Fruit fly (Drosophila melanogaster) whole organism, pupa: ENCODE measurements around the gene CG13077.

ENCODE experiments used
- CG10348 ChIP-seq: fragments of 200-800 bp; sonication (Bioruptor generic); IDR thresholded peaks from 2 replicates; pipeline ENCODE4 v1.3.6; 2022; ENCODE audit warnings: missing biosample characterization, missing genetic modification characterization
- CG12605 ChIP-seq: fragments of 200-800 bp; sonication (Bioruptor generic); IDR thresholded peaks from 2 replicates; pipeline ENCODE4 v1.3.6; 2022; ENCODE audit warnings: missing biosample characterization, missing genetic modification characterization
- CG13204 ChIP-seq: fragments of 200-800 bp; sonication (Bioruptor generic); optimal IDR thresholded peaks from 2 replicates; lab custom pipeline; 2018; ENCODE audit warnings: missing biosample characterization, mild to moderate bottlenecking, missing genetic modification characterization, moderate library complexity
- CG14655 ChIP-seq: fragments of 200-800 bp; sonication (Bioruptor generic); optimal IDR thresholded peaks from 3 replicates; lab custom pipeline; 2017; ENCODE audit warnings: mild to moderate bottlenecking, missing biosample characterization, missing genetic modification reagents, missing genetic modification characterization
- CG15710 ChIP-seq: fragments of 200-800 bp; sonication (Bioruptor generic); optimal IDR thresholded peaks from 2 replicates; lab custom pipeline; 2018; ENCODE audit warnings: missing biosample characterization, mild to moderate bottlenecking, missing genetic modification characterization, moderate library complexity
- CG17806 ChIP-seq: fragments of 200-800 bp; sonication (Bioruptor generic); optimal IDR thresholded peaks from 2 replicates; lab custom pipeline; 2018; ENCODE audit warnings: missing biosample characterization, mild to moderate bottlenecking, missing genetic modification characterization, moderate library complexity
- CG32121 ChIP-seq: fragments of 200-800 bp; sonication (Bioruptor generic); IDR thresholded peaks from 2 replicates; pipeline ENCODE4 v1.3.6; 2022; ENCODE audit warnings: missing biosample characterization, missing genetic modification characterization
- CG34367 ChIP-seq: fragments of 200-800 bp; sonication (Bioruptor generic); optimal IDR thresholded peaks from 2 replicates; lab custom pipeline; 2018; ENCODE audit warnings: missing biosample characterization, mild to moderate bottlenecking, missing genetic modification characterization
- CG4496 ChIP-seq: fragments of 200-800 bp; sonication (Bioruptor generic); IDR thresholded peaks from 3 replicates; pipeline ENCODE4 v1.3.6; 2022; ENCODE audit warnings: missing biosample characterization, missing genetic modification characterization
- CG8159 ChIP-seq: fragments of 200-800 bp; sonication (Bioruptor generic); optimal IDR thresholded peaks from 3 replicates; lab custom pipeline; 2018; ENCODE audit warnings: missing biosample characterization, mild to moderate bottlenecking, missing genetic modification characterization, moderate library complexity
- CG9948 ChIP-seq: fragments of 200-800 bp; sonication (Bioruptor generic); optimal IDR thresholded peaks from 2 replicates; lab custom pipeline; 2018; ENCODE audit warnings: missing biosample characterization, mild to moderate bottlenecking, missing genetic modification characterization, moderate library complexity
- D1 ChIP-seq: fragments of 200-800 bp; sonication (Bioruptor generic); optimal IDR thresholded peaks from 2 replicates; lab custom pipeline; 2018; ENCODE audit warnings: missing biosample characterization, mild to moderate bottlenecking, missing genetic modification characterization, moderate library complexity
- EcR ChIP-seq: fragments of 200-800 bp; sonication (Bioruptor generic); optimal IDR thresholded peaks from 3 replicates; lab custom pipeline; 2019; ENCODE audit warnings: missing biosample characterization, missing genetic modification characterization, mild to moderate bottlenecking, moderate library complexity, missing genetic modification reagents
- Ets98B ChIP-seq: fragments of 200-800 bp; sonication (Bioruptor generic); IDR thresholded peaks from 2 replicates; pipeline ENCODE4 v1.3.6; 2022; ENCODE audit warnings: missing biosample characterization, missing genetic modification characterization
- Pif1A ChIP-seq: fragments of 200-800 bp; sonication (Bioruptor generic); optimal IDR thresholded peaks from 3 replicates; lab custom pipeline; 2016; ENCODE audit warnings: missing biosample characterization, missing genetic modification characterization
- Pif1B ChIP-seq: fragments of 200-800 bp; sonication (Bioruptor generic); optimal IDR thresholded peaks from 3 replicates; lab custom pipeline; 2016; ENCODE audit warnings: missing biosample characterization, missing genetic modification characterization
- Snoo ChIP-seq: fragments of 200-800 bp; sonication (Bioruptor generic); optimal IDR thresholded peaks from 3 replicates; lab custom pipeline; 2017; ENCODE audit warnings: missing biosample characterization, mild to moderate bottlenecking, missing genetic modification characterization, inconsistent platforms
- fd96Ca ChIP-seq: fragments of 200-800 bp; sonication (Bioruptor generic); IDR thresholded peaks from 3 replicates; pipeline ENCODE4 v1.3.6; 2022; ENCODE audit warnings: missing biosample characterization, missing genetic modification characterization
- gl ChIP-seq: fragments of 200-800 bp; sonication (Bioruptor generic); optimal IDR thresholded peaks from 2 replicates; lab custom pipeline; 2018; ENCODE audit warnings: missing biosample characterization, mild to moderate bottlenecking, missing genetic modification characterization
- rn ChIP-seq: fragments of 200-800 bp; sonication (Bioruptor generic); IDR thresholded peaks from 2 replicates; pipeline ENCODE4 v1.3.6; 2022; ENCODE audit warnings: missing biosample characterization, missing genetic modification characterization

Gene CG13077

DNA sequence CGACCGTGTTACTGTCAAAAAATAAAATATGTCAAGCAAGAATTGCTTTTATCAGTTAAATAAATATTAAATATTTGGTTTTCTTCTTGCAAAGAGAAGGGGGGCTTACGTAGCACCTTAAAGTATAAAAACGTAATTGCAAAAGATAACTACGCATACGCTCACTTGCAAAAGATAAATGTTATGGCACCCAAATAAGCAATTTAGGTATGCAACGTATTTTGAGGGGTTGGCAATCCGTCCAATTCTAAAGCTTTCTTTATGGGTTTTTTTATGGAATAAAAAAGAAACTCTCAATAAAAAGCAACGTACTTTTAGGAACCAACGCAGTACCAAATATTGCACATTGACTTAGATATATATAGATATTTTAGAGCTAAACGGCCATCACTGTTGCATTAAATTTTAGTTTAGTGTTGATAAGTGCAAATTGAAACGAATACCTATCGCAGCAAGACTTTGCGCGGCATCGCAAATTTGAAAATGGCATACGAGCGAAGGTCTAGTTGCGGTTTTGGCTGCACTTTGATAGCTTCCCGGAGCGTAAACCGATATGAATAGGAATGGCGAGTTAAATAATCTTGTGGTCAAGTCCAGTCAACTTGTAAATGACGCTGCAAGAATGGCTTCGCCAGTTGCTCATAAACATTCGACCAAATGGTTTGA is at the start of gene CG13077:
CG13077 (plus strand) TSS at position 631 of the 666 bp plus-strand sequence.
- TF ChIP-seq gl (tag; lab: Kevin White, UChicago): peak; percentile 63
- no peak for TF ChIP-seq CG10348

DNA sequence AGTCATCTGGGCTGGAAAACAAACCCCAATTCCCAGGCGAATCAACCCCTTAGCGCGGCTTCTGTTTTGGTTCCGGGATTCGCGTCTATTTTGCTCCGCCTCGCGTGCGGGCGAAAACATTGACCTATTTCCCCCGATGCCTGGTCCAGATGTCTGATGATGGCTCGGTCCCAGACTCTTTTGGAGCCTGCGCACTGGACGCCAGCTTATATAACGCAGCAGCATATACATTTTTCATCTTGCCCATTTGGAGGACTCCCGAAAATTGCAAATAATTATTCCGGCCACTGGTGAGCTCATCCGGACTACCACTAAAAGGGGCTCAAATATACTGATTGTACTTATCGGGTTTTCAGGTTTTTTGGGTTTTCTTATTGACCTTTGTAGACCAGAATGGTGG is 49.6 kb upstream of the CG13077 start:
- TF ChIP-seq Pif1B (GFP tag; lab: Kevin White, UChicago) (no peak), fd96Ca (GFP tag; lab: Robert Waterston, UW) (no peak), Snoo (tag; lab: Kevin White, UChicago) (no peak), CG34367 (tag; lab: Kevin White, UChicago) (no peak), rn (GFP tag; lab: Robert Waterston, UW) (no peak), CG14655 (GFP tag; lab: Kevin White, UChicago) (no peak), EcR (no peak), CG32121 (GFP tag; lab: Robert Waterston, UW) (no peak)
- TF ChIP-seq, all 21 proteins: peak for 0

DNA sequence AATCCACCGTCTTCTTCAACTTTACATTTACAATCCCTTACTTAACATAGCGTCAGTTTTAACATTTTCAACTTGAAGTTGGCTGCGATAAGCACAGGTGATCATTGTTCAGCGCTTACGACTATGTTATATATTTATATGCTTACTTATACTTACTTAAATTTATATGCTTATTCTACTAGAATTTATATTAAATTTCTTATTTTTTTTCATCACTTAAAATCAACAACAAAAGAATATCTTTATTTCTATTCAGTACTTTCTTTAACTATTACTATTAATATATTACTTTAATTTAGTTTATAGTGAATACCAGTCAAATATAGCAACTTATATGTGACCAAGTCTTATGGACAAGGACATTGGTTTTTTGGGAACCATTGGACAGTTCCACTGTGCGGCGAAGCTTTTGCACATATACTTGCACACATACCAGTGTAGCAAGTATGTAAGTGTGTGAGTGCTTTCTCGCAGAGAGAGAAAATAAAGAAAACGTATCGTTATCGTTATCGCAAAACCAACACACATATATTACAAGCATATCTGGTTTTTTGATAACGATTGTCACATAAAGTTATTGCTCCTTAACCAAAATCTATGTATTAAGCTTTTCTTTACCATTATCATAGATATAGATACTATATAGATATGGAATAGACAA is 48.4 kb upstream of the CG13077 start, which contains the start of gene Hasp:
Hasp (minus strand) TSS at position 51 of the 661 bp plus-strand sequence.
- TF ChIP-seq CG13204 (GFP tag; lab: Kevin White, UChicago) (no peak), CG15710 (tag; lab: Kevin White, UChicago) (peak; percentile 18), Ets98B (peak; percentile 21), Pif1B (GFP tag; lab: Kevin White, UChicago) (peak; percentile 13), CG4496 (GFP tag; lab: Robert Waterston, UW) (peak; percentile 13; the same call in 1 of the 3 replicates)

DNA sequence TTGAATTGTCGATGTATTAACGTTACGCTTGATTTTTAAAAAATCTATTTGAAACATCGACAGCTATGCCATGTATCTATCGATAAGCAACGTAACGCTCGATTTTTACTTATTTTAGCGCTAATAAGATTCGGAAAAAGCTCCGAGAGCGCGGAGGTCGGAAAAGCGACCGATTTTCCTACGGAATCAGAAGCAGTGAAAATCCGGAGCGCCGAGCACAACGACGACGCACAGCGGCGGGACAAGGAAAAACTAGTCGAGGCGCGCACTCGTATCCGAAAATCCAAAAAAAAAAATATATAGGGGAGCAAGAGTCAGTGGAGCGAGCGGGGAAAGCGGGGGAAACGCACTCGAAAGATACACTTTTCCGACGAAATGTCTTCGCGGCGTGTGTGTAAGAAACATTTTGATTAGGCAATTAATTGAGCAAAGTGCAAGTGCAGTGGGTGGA is 47.0 kb upstream of the CG13077 start, which contains the start of gene CG10132:
CG10132 (plus strand) TSS at position 189 of the 451 bp plus-strand sequence.
- TF ChIP-seq fd96Ca (GFP tag; lab: Robert Waterston, UW): peak; percentile 11; the same call in 1 of the 3 replicates
- TF ChIP-seq CG32121 (GFP tag; lab: Robert Waterston, UW): peak; percentile 44; the same call in 1 of the 2 replicates
- TF ChIP-seq D1 (tag; lab: Kevin White, UChicago): no peak
- no peak for TF ChIP-seq EcR
- no peak for TF ChIP-seq CG12605
- TF ChIP-seq, all 21 proteins: peak for 2

DNA sequence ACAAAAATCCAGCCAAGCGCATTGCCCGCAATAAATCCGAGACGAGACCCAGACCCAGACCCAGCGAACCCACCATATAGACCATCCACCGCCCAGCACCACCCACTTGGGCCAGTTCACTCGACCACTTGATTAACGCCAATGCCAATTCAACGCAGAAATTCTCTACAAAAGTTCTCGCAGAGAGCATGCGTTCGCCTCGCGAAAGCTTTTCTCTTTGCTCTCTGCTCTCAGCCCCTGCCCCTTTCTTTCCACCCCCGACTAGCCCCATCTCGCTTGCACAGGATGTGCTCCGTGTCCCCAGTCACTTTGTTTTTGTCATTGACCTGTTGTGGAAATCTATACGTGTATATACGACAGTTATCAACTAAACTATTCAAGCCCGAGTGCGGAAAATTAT is 46.1 kb upstream of the CG13077 start:
- TF ChIP-seq CG8159 (tag; lab: Kevin White, UChicago) (no peak), rn (GFP tag; lab: Robert Waterston, UW) (no peak), CG4496 (GFP tag; lab: Robert Waterston, UW) (no peak), Snoo (tag; lab: Kevin White, UChicago) (no peak), Pif1A (GFP tag; lab: Kevin White, UChicago) (no peak), Pif1B (GFP tag; lab: Kevin White, UChicago) (no peak)

DNA sequence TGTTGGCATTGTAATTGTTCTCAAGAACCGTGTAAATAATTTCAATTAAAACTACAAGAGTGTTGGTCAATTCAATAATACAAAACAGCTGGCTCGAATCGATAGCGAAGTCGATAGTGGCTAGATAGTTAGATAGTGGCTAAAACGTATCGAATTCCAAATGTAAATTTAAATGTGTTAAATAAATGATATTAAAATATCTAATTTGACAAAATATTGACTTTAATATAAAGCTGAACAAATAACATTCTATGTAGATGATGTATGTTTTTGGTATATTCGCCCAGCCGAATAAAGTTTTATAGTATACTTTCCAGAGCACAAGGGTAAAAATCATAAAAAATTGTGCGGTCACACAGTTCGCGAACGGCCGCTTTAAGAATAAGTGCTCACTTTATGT is 39.3 kb upstream of the CG13077 start, which contains the start of the genes Dpm1 and CG10137:
Dpm1 (minus strand) TSS at position 53 of the 400 bp plus-strand sequence.
CG10137 (plus strand) TSS at position 371 of the 400 bp plus-strand sequence.
- TF ChIP-seq EcR (no peak), CG12605 (no peak), D1 (tag; lab: Kevin White, UChicago) (no peak), CG8159 (tag; lab: Kevin White, UChicago) (no peak), fd96Ca (GFP tag; lab: Robert Waterston, UW) (no peak), CG10348 (no peak), CG9948 (tag; lab: Kevin White, UChicago) (no peak), Snoo (tag; lab: Kevin White, UChicago) (no peak)

DNA sequence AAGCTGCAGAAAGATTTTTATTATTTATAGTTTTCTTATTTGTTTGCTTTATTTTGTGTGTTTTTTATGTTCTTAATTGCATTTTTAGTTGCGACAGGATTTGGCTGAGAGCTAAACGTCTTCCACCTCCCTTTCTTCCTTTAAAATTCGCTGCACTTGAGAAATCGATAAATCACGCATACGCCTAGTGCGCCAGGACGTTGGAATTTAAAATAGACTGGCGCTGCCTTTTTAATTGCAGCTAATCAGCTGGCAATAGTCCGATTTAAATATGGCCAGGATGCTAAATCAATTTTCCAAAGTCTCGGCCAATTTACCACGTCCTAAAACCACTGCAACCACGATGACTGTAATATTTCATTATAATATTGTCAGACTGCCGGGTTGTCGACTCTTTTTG is 38.8 kb upstream of the CG13077 start:
- no peak for TF ChIP-seq D1 (tag; lab: Kevin White, UChicago)
- TF ChIP-seq CG32121 (GFP tag; lab: Robert Waterston, UW): no peak
- TF ChIP-seq EcR: no peak
- TF ChIP-seq Ets98B: no peak
- no peak for TF ChIP-seq CG34367 (tag; lab: Kevin White, UChicago)
- TF ChIP-seq CG14655 (GFP tag; lab: Kevin White, UChicago): no peak
- no peak for TF ChIP-seq CG10348
- TF ChIP-seq Pif1B (GFP tag; lab: Kevin White, UChicago): no peak
- TF ChIP-seq fd96Ca (GFP tag; lab: Robert Waterston, UW): no peak
- TF ChIP-seq CG17806 (tag; lab: Kevin White, UChicago): no peak
- TF ChIP-seq, all 21 proteins: peak for 0
